Worm (Caenorhabditis elegans): ENCODE measurements around the gene pqn-57.

The pqn-57 gene

DNA sequence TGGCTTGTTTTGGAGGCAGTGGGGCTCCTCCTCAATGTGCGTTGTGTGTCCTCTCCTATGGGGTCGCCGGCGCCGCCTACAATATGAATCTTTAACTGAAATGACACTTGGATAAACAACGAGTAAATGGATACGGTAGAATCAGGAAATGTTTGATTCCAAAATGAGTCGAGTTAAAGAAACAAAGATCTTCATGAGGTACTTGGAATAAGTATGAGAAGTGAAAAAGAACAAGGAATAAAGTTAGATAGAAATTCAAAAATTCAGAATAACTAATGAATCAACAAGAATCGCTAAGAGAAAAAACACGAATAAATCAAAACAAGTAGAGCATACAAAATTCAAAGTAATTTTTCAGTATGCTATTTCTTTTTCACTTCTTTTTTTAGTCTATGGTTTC, 30.2 kb upstream of the pqn-57 start, which contains the start of gene npr-28:
Gene npr-28 (minus strand): TSS at position 101 of the 400 bp plus-strand sequence.
- no peak for TF ChIP-seq athp-1 (tag; optimal IDR thresholded peaks at IDR 0.05)
- TF ChIP-seq let-526 (GFP tag; IDR thresholded peaks at IDR 0.05): 0 out of 2 replicates have a peak, but pooled peaks have one; percentile 25

DNA sequence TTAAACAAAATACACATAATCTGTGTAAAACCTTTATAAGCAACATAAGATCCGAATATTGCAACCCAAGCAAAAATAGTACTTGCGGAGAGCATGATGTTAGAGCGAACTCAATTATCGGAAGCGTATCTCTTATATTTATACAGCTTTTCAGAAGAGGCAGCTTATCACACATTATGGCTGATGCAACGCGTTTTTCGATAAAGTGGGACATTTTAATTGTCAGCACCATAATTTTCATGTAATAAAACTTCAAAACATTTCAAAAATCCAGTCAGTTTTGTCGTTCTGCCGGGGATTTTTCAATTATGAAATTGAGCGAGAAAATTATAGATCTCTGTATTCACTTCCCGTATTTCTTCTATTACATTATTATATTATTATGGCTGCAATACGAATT, 25.5 kb upstream of the pqn-57 start, which contains the start of gene drd-5:
Gene drd-5 (minus strand): TSS at position 101 of the 400 bp plus-strand sequence.
- TF ChIP-seq unc-62 (GFP tag; optimal IDR thresholded peaks at IDR 0.05) (no peak), attf-5 (GFP tag; optimal IDR thresholded peaks at IDR 0.05) (no peak), F49E8.2 (tag; optimal IDR thresholded peaks at IDR 0.05; ENCODE audit: insufficient read depth) (no peak), ama-1 (optimal IDR thresholded peaks at IDR 0.05) (no peak), ama-1 (GFP tag; optimal IDR thresholded peaks at IDR 0.05) (no peak), F37B4.10 (GFP tag; IDR thresholded peaks at IDR 0.05) (no peak), nhr-90 (tag; optimal IDR thresholded peaks at IDR 0.05) (no peak)

DNA sequence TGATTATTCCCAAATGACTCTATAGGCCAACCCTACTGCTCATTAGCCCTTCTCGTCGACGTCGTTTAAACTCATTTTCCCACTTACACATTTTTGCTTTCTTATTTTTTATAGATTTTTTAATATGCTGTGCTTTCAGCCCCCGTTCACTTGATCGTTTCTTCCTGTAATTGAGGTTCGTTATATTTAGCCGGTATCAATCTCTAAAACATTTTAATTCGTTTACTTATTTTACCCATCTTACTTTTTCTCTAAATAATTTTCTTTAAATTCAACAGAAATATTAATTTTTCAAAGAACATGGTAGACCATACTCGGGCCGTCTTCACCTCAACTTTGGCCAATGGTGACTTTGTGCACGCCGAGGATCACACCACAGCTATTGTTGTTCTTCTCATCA, 20.9 kb upstream of the pqn-57 start, which contains the start of gene F55E10.1:
Gene F55E10.1 (plus strand): TSS at position 301 of the 400 bp plus-strand sequence.
- TF ChIP-seq lsy-27 (tag; optimal IDR thresholded peaks at IDR 0.05; ENCODE audit: borderline replicate concordance, insufficient read depth) (no peak), nfyb-1 (GFP tag; IDR thresholded peaks at IDR 0.05) (no peak), rec-8 (tag; optimal IDR thresholded peaks at IDR 0.05) (no peak), F39B2.1 (GFP tag; IDR thresholded peaks at IDR 0.05) (no peak), unc-62 (GFP tag; optimal IDR thresholded peaks at IDR 0.05) (no peak), unc-130 (GFP tag; optimal IDR thresholded peaks at IDR 0.05) (no peak), nhr-27 (tag; optimal IDR thresholded peaks at IDR 0.05) (no peak), ztf-6 (GFP tag; IDR thresholded peaks at IDR 0.05) (no peak), cebp-1 (GFP tag; IDR thresholded peaks at IDR 0.05) (no peak), cebp-1 (tag; optimal IDR thresholded peaks at IDR 0.05) (no peak), Y53G8AR.9 (GFP tag; conservative IDR thresholded peaks at IDR 0.05) (no peak), lin-35 (GFP tag; optimal IDR thresholded peaks at IDR 0.05) (no peak), hmg-20 (GFP tag; IDR thresholded peaks at IDR 0.05) (no peak), madf-3 (GFP tag; IDR thresholded peaks at IDR 0.05) (no peak), F57C9.4 (tag; optimal IDR thresholded peaks at IDR 0.05) (no peak), mxl-1 (tag; optimal IDR thresholded peaks at IDR 0.05) (no peak), snpc-4 (GFP tag; optimal IDR thresholded peaks at IDR 0.05) (no peak), snpc-4 (tag; optimal IDR thresholded peaks at IDR 0.05) (no peak), hlh-26 (GFP tag; conservative IDR thresholded peaks at IDR 0.05) (no peak)

DNA sequence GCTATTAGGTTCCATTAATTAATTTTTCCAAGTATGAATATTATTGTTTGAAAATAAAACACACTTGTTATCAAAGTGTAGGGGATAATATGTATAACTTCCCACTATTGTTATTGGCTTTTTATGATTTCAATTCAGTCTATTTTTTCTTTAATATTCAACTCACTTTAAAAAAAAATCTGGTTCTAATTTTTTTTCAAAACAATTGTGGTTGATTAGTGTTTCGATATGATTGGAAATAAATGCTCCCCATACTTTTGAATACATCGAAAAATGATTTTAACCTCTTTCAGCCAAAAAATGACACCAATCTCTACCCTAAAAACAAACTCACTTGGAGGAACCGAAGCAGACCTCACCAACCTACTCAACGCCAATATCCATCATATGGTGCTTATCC, 19.6 kb upstream of the pqn-57 start, which contains the start of gene F55E10.2:
Gene F55E10.2 (plus strand): TSS at position 301 of the 400 bp plus-strand sequence.
- TF ChIP-seq snpc-1.3 (tag; optimal IDR thresholded peaks at IDR 0.05; ENCODE audit: insufficient read depth) (no peak), F57A8.1 (GFP tag; optimal IDR thresholded peaks at IDR 0.05) (no peak), ztf-25 (GFP tag; IDR thresholded peaks at IDR 0.05) (no peak), unc-130 (GFP tag; optimal IDR thresholded peaks at IDR 0.05) (no peak), D2030.7 (GFP tag; IDR thresholded peaks at IDR 0.05) (no peak)

DNA sequence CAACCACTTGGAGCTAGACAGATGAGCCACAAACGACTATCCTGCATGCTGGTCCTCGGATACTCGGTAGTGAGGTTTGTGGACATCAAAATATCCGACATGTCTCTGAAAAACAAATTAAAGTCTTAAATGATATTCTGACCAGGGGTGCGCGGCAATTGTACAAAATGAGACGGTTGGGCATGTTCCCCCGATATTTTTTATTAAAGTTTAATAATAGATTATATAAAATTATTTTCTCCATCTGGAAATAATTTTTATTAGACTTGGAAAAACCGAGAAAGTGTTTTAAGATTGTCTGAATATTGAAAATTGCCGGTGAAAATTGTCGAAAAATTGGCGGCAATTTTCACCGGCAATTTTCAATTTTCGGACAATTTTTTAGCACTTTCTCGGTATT, 7.0 kb upstream of the pqn-57 start, which contains the start of gene F55E10.4:
Gene F55E10.4 (minus strand): TSS at position 101 of the 400 bp plus-strand sequence.
- TF ChIP-seq sptf-2 (GFP tag; optimal IDR thresholded peaks at IDR 0.05) (no peak), ama-1 (optimal IDR thresholded peaks at IDR 0.05) (no peak), ama-1 (GFP tag; optimal IDR thresholded peaks at IDR 0.05) (no peak), efl-1 (GFP tag; optimal IDR thresholded peaks at IDR 0.05) (no peak), F57A8.1 (GFP tag; optimal IDR thresholded peaks at IDR 0.05) (no peak)
